Worm (Caenorhabditis elegans): Measurements from ENCODE around the gene srw-8.

srw-8 gene

DNA sequence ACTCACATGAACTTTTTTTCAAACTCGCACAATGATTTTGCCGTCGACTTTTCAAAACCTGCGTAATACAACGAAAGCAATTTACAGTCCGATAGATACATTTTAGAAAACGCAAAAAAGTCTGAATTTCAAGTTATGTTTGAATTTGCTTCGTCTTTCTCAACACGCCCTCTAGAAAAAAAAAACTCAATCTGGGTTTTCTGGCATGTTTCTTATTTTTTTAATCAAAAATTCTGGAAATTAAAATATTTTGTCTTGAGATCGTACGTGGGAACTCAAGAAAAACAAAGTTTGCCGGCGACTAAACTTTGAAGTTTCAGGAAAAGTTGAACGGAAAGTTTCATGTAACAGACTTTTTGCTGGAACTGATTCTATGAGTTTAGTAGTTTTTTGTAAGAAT, 40.3 kb downstream of the srw-8 start, which contains the start of gene srw-115:
Gene srw-115 (minus strand): TSS at position 101 of the 400 bp plus-strand sequence.
- no peak for TF ChIP-seq ets-7 (tag; optimal IDR thresholded peaks at IDR 0.05)
- no peak for TF ChIP-seq B0310.2 (tag; optimal IDR thresholded peaks at IDR 0.05)

DNA sequence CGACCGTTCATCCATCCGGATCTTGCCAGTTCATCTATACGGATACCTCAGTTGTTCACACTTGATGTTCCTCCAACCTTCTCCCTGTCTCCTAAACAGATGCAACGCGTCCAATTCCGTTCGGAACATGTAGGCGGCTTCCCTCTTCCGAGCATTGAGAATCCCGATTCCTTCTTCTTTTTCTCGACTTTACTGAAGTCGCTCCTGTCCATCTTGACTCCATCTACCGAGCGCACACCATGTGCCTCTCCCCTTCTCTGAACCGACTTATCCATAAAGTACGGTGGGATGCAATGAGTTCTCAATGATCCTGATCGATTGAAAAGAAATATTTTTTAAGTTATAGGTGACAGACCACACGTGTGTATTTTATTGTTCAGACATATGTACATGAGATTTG, 42.1 kb downstream of the srw-8 start:
- no peak for TF ChIP-seq ets-7 (tag; optimal IDR thresholded peaks at IDR 0.05)
- no peak for TF ChIP-seq sea-1 (GFP tag; conservative IDR thresholded peaks at IDR 0.05)
- TF ChIP-seq hnd-1 (tag; optimal IDR thresholded peaks at IDR 0.05) = no peak
- no peak for TF ChIP-seq hmg-4 (GFP tag; optimal IDR thresholded peaks at IDR 0.05)
- TF ChIP-seq flt-1 (GFP tag; IDR thresholded peaks at IDR 0.05) = no peak
- TF ChIP-seq ama-1 (optimal IDR thresholded peaks at IDR 0.05) = no peak
- TF ChIP-seq tra-4 (tag; optimal IDR thresholded peaks at IDR 0.05) = no peak
- TF ChIP-seq tbx-11 (GFP tag; IDR thresholded peaks at IDR 0.05) = no peak
- TF ChIP-seq pes-1 (GFP tag; IDR thresholded peaks at IDR 0.05) = no peak
- no peak for TF ChIP-seq scrt-1 (GFP tag; IDR thresholded peaks at IDR 0.05)
- no peak for TF ChIP-seq ceh-13 (GFP tag; optimal IDR thresholded peaks at IDR 0.05)
- TF ChIP-seq aly-1 (tag; optimal IDR thresholded peaks at IDR 0.05) = no peak
- TF ChIP-seq hmbx-1 (tag; optimal IDR thresholded peaks at IDR 0.05) = no peak
- TF ChIP-seq tbx-37 (GFP tag; conservative IDR thresholded peaks at IDR 0.05) = no peak
- no peak for TF ChIP-seq B0310.2 (tag; optimal IDR thresholded peaks at IDR 0.05)
- no peak for TF ChIP-seq F13C5.2 (tag; optimal IDR thresholded peaks at IDR 0.05)
- no peak for TF ChIP-seq ceh-36 (tag; optimal IDR thresholded peaks at IDR 0.05)

DNA sequence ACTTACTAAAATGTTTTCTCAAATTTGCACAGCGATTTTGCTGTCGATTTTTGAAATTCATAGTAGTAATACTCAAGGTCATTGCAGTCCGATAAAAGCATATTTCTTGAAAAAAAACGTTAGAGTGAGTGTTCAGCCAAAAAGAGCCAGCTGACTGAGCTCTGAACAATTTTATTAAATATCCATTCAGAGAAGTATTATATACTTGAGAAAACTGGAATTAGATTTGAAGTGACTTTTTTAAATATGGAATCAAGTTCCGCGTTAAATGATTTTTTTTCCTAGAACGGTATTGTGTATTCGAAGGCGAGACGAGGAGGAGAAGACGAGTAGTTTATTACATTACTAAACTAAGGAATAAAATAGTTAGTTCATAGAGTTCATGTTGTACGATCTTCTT, 42.7 kb downstream of the srw-8 start, which contains the start of gene srw-121:
Gene srw-121 (minus strand): TSS at position 101 of the 400 bp plus-strand sequence.
- no peak for TF ChIP-seq ets-7 (tag; optimal IDR thresholded peaks at IDR 0.05)
- no peak for TF ChIP-seq ceh-36 (tag; optimal IDR thresholded peaks at IDR 0.05)
- no peak for TF ChIP-seq ceh-13 (GFP tag; optimal IDR thresholded peaks at IDR 0.05)
- no peak for TF ChIP-seq hmg-4 (GFP tag; optimal IDR thresholded peaks at IDR 0.05)
- TF ChIP-seq hnd-1 (tag; optimal IDR thresholded peaks at IDR 0.05) = no peak
- TF ChIP-seq hmbx-1 (tag; optimal IDR thresholded peaks at IDR 0.05) = no peak
- no peak for TF ChIP-seq scrt-1 (GFP tag; IDR thresholded peaks at IDR 0.05)
- TF ChIP-seq pes-1 (GFP tag; IDR thresholded peaks at IDR 0.05) = no peak
- no peak for TF ChIP-seq aly-1 (tag; optimal IDR thresholded peaks at IDR 0.05)
- no peak for TF ChIP-seq tbx-11 (GFP tag; IDR thresholded peaks at IDR 0.05)
- TF ChIP-seq tbx-37 (GFP tag; conservative IDR thresholded peaks at IDR 0.05) = no peak

DNA sequence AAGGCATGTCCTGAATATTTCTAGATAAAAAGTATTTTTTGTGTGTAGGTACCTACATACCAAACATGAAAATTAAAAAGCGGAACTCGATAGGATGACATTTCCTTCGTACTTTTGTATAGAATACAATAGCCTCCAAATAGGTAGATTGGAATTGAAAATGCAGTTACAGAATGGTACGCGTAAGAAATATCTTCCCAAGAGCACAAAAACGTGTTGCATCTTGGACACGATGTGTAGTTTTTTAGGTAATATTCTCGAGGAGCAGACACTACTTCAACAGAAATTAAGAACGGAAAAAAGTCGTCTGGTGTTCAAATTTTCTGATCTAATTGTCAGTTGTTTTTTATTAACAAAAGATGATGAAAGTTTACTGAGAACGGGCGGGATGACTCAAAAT, 46.7 kb downstream of the srw-8 start, which contains the start of gene srh-85:
Gene srh-85 (minus strand): TSS at position 101 of the 400 bp plus-strand sequence.
- TF ChIP-seq flt-1 (GFP tag; IDR thresholded peaks at IDR 0.05) = no peak

DNA sequence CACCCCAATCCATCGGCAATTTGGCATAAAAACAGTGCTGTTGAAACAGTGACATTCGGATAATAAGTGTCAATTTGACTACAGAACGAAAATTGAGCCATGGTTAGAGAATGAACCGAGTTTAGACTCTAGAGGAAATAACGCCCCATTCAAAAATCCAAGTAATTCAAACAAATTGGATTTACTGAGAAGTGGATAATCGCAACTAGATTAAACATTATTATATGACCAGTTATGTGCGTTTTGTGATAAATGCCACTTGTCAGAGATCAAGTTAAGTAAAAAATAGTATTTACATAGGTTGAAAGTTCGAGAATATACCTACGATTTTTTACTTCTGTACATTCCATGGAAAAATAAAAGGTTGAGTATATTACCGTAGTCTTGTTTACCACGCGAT, 48.8 kb downstream of the srw-8 start, which contains the start of gene srw-139:
Gene srw-139 (minus strand): TSS at position 101 of the 400 bp plus-strand sequence.
- TF ChIP-seq ets-7 (tag; optimal IDR thresholded peaks at IDR 0.05) (no peak), hmbx-1 (tag; optimal IDR thresholded peaks at IDR 0.05) (no peak), pes-1 (GFP tag; IDR thresholded peaks at IDR 0.05) (no peak), B0310.2 (tag; optimal IDR thresholded peaks at IDR 0.05) (no peak), ceh-36 (tag; optimal IDR thresholded peaks at IDR 0.05) (no peak), ama-1 (optimal IDR thresholded peaks at IDR 0.05) (no peak), scrt-1 (GFP tag; IDR thresholded peaks at IDR 0.05) (no peak), F13C5.2 (tag; optimal IDR thresholded peaks at IDR 0.05) (no peak), aly-1 (tag; optimal IDR thresholded peaks at IDR 0.05) (no peak), ceh-13 (GFP tag; optimal IDR thresholded peaks at IDR 0.05) (no peak), sea-1 (GFP tag; conservative IDR thresholded peaks at IDR 0.05) (no peak), flt-1 (GFP tag; IDR thresholded peaks at IDR 0.05) (no peak)

DNA sequence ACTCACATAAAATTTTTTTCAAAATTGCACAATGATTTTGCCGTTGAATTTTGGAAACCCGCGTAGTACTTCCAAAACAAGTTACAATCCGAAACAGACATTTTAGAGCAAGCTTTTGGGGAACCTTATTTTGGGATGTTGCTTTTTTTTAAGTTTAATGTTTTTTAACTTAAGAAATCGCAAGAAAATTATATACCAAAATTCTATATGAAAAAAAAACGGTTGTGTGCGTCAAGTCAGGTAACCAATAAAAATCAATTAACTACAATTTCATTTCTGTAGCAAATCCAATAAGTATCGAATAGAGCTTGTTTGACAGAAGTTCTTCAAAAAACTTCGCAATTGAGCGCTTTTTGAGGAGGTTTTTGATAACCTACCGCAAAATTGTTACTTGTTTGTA, 50.8 kb downstream of the srw-8 start, which contains the start of gene srw-117:
Gene srw-117 (minus strand): TSS at position 101 of the 400 bp plus-strand sequence.
- no peak for TF ChIP-seq hnd-1 (tag; optimal IDR thresholded peaks at IDR 0.05)
- no peak for TF ChIP-seq ceh-13 (GFP tag; optimal IDR thresholded peaks at IDR 0.05)
- no peak for TF ChIP-seq scrt-1 (GFP tag; IDR thresholded peaks at IDR 0.05)
- TF ChIP-seq flt-1 (GFP tag; IDR thresholded peaks at IDR 0.05) = no peak
- no peak for TF ChIP-seq sea-1 (GFP tag; conservative IDR thresholded peaks at IDR 0.05)
- no peak for TF ChIP-seq B0310.2 (tag; optimal IDR thresholded peaks at IDR 0.05)
- no peak for TF ChIP-seq tbx-11 (GFP tag; IDR thresholded peaks at IDR 0.05)
- TF ChIP-seq ama-1 (optimal IDR thresholded peaks at IDR 0.05) = no peak
- TF ChIP-seq hmbx-1 (tag; optimal IDR thresholded peaks at IDR 0.05) = no peak
- TF ChIP-seq pes-1 (GFP tag; IDR thresholded peaks at IDR 0.05) = no peak
- TF ChIP-seq F13C5.2 (tag; optimal IDR thresholded peaks at IDR 0.05) = no peak
- TF ChIP-seq hmg-4 (GFP tag; optimal IDR thresholded peaks at IDR 0.05) = no peak
- TF ChIP-seq ceh-36 (tag; optimal IDR thresholded peaks at IDR 0.05) = no peak
- TF ChIP-seq tbx-37 (GFP tag; conservative IDR thresholded peaks at IDR 0.05) = no peak
- no peak for TF ChIP-seq tra-4 (tag; optimal IDR thresholded peaks at IDR 0.05)
- no peak for TF ChIP-seq ets-7 (tag; optimal IDR thresholded peaks at IDR 0.05)
- TF ChIP-seq aly-1 (tag; optimal IDR thresholded peaks at IDR 0.05) = no peak
